Worm (Caenorhabditis elegans): ENCODE measurements around the gene lec-12.

lec-12 gene

DNA sequence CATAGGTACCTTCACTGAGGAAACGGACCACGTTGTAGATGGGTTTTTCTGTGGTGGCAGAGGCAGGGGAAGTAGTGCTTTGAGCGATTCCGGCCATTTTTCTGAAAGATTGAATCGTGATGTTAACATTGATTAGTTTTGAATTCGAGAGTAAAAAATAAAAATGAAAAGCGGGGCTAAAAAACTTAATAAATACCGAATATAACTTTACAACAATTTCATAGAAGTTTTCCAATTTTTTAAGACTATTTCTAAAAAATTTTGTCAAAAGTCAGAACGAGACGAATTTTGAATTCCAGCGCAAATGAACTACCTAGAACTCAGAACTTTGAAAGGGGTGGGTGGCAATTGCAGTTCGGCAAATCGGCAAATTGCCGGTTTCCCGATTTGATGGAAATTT, 30.4 kb downstream of the lec-12 start, which contains the start of gene kin-33:
TSS of gene kin-33 (minus strand) at position 101 of the 400 bp plus-strand sequence.
- no peak for TF ChIP-seq med-1 (GFP tag; optimal IDR thresholded peaks at IDR 0.05; ENCODE audit: insufficient read depth)
- TF ChIP-seq ref-1 (GFP tag; conservative IDR thresholded peaks at IDR 0.05), result no peak
- no peak for TF ChIP-seq tab-1 (GFP tag; IDR thresholded peaks at IDR 0.05)

DNA sequence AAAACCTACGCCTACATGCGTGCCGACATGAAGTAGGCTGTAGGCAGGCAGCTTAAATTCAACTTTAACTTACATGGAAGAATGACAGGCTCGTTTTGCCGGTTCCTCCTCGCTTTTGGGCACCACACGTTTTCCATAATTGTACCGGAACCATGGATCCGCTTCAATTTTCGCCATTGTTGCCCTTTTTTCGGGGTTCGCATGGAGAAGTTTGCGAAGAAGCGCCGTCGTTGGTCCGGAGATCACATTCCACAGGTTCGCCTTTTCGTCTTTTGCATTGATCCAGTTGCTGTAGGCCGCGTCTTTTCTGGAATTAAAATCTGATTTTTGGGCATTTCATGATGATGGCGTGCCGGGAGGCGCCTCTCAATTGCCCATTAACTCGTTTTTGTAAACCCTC, 32.8 kb downstream of the lec-12 start:
- no peak for TF ChIP-seq cog-1 (tag; optimal IDR thresholded peaks at IDR 0.05)

DNA sequence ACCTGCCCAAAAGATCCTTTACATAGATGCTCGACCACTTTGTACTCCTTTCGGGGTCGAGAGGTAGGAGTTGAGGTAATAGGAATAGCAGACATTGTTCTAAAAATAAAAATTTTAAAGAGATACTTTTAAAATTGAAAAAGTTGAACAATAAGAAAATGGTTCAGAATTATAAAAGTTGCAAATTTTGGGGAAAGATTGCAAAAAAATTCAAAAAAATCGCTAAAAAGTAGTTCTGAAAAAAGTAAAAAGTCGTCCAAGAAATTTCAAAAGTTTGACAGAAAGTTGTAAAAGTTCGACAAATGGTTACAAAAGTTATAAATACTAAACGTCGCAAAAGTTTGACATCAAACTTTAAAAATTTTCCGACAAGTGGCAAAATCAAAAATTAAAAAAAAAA, 33.9 kb downstream of the lec-12 start, which contains the start of gene R02C2.1:
TSS of gene R02C2.1 (minus strand) at position 101 of the 400 bp plus-strand sequence.
- TF ChIP-seq T22C8.4 (GFP tag; IDR thresholded peaks at IDR 0.05) (no peak), klf-2 (GFP tag; conservative IDR thresholded peaks at IDR 0.05) (no peak), med-1 (GFP tag; optimal IDR thresholded peaks at IDR 0.05; ENCODE audit: insufficient read depth) (no peak), ztf-23 (GFP tag; IDR thresholded peaks at IDR 0.05) (no peak), ztf-29 (GFP tag; IDR thresholded peaks at IDR 0.05) (no peak), cog-1 (tag; optimal IDR thresholded peaks at IDR 0.05) (no peak)

DNA sequence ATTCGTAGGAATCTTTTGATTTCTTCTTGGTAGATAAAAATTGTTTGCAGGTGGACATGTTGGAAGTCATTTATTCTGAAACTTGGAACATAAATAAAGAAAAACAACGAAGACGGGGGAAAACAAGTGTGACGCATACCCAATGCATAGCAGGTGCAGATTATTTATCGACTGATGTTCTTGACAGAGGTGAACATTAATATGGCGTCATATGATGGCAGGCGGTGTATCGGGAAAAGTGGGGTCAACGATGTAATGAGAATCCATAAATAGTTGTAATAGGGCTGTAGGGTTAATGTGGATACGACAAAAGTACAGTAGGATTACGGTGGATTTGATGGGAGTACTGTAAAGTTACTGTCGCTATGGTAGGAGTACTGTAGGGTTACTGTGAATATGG, 36.1 kb downstream of the lec-12 start, which contains the start of gene txt-2:
TSS of gene txt-2 (minus strand) at position 214 of the 400 bp plus-strand sequence.
- TF ChIP-seq klf-2 (GFP tag; conservative IDR thresholded peaks at IDR 0.05), result no peak
- TF ChIP-seq ref-1 (GFP tag; conservative IDR thresholded peaks at IDR 0.05), result no peak

DNA sequence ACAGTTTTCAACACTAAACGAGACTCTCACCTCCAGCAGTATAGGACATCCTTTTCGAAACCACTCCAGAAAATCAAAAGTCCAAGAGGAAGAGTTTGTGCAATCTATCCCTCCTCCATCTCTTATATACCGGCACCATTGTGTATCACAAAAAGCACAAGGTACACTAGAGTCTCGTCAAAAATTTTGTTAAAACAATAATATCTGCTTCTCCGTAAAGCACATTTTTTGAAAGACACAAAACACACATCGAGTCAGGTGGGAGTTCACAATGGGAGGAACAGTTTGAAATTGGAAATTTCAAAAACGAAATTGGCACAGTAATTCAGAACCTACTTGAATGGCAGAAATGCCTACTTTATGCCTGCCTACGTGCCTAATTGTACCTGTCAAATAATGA, 38.3 kb downstream of the lec-12 start, which contains the start of gene R02C2.7:
TSS of gene R02C2.7 (minus strand) at position 101 of the 400 bp plus-strand sequence.
- no peak for TF ChIP-seq med-1 (GFP tag; optimal IDR thresholded peaks at IDR 0.05; ENCODE audit: insufficient read depth)
- no peak for TF ChIP-seq ztf-23 (GFP tag; IDR thresholded peaks at IDR 0.05)
- TF ChIP-seq klf-2 (GFP tag; conservative IDR thresholded peaks at IDR 0.05), result no peak
- no peak for TF ChIP-seq flt-1 (GFP tag; IDR thresholded peaks at IDR 0.05)
- TF ChIP-seq tab-1 (GFP tag; IDR thresholded peaks at IDR 0.05), result no peak

DNA sequence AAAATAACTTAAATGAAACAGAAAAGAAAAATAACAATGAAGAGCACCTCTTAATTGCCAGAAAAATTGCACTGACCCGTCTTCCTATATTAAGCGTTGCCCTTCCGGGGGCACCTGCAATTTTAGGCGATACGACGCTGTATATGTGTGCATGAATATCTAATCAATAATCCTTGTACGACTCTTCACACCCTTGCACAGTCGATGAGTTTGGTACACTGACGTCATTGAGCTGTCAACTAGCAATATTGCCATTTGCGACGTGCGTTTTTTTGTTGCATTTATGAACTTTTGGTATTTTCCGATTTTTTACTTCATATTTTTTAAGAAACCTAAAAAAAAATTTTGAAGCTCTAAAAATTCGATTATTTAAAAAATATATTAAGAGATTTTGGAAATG, 41.9 kb downstream of the lec-12 start, which contains the start of gene kin-34:
TSS of gene kin-34 (minus strand) at position 101 of the 400 bp plus-strand sequence.
- TF ChIP-seq klf-2 (GFP tag; conservative IDR thresholded peaks at IDR 0.05), result no peak
- no peak for TF ChIP-seq flt-1 (GFP tag; IDR thresholded peaks at IDR 0.05)
- no peak for TF ChIP-seq ztf-23 (GFP tag; IDR thresholded peaks at IDR 0.05)
- no peak for TF ChIP-seq ztf-29 (GFP tag; IDR thresholded peaks at IDR 0.05)
- no peak for TF ChIP-seq med-1 (GFP tag; optimal IDR thresholded peaks at IDR 0.05; ENCODE audit: insufficient read depth)
- no peak for TF ChIP-seq tab-1 (GFP tag; IDR thresholded peaks at IDR 0.05)
- TF ChIP-seq cog-1 (tag; optimal IDR thresholded peaks at IDR 0.05), result no peak
- no peak for TF ChIP-seq ref-1 (GFP tag; conservative IDR thresholded peaks at IDR 0.05)
- TF ChIP-seq T22C8.4 (GFP tag; IDR thresholded peaks at IDR 0.05), result no peak

DNA sequence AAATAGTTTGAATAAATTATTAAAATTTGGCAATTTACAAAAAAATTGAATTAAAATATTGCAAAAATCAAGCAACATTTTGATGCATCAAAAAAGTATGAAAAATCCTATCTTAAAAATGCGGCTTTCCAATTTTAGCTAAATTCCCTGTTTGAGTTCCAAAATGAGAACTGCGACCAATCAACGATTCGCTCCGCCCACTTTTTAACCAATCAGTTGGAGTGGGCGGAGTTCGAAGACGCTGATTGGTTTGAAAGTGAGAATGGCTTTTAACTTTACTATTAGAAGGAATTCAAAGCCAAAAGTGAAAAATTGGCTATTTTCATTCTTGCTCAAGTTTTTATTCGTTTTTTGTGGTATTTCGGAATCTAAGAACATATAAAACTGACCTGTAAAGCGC, 43.4 kb downstream of the lec-12 start:
- TF ChIP-seq klf-2 (GFP tag; conservative IDR thresholded peaks at IDR 0.05) (no peak), flt-1 (GFP tag; IDR thresholded peaks at IDR 0.05) (no peak)

DNA sequence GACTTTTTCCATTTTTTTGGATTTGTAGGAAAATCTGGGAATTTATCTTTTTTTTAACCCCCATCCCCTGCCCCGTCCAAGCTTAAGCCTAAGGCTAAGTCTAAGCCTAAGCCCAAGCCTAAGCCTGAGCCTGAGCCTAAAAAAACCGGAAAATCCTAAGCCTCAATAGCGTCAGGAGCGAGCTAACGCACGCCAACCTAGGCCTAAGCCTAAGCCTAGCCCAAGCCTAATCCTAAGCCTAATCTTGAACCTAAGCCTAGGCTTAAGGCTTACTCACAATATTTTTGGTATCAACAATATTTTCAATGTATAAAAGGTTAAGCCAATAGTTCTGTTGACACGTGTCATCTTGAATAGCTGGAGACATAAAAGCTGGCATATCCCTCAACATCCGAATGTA, 44.5 kb downstream of the lec-12 start:
- no peak for TF ChIP-seq T22C8.4 (GFP tag; IDR thresholded peaks at IDR 0.05)
- no peak for TF ChIP-seq ref-1 (GFP tag; conservative IDR thresholded peaks at IDR 0.05)
- no peak for TF ChIP-seq klf-2 (GFP tag; conservative IDR thresholded peaks at IDR 0.05)
- TF ChIP-seq cog-1 (tag; optimal IDR thresholded peaks at IDR 0.05), result no peak
- TF ChIP-seq med-1 (GFP tag; optimal IDR thresholded peaks at IDR 0.05; ENCODE audit: insufficient read depth), result no peak
- TF ChIP-seq ztf-29 (GFP tag; IDR thresholded peaks at IDR 0.05), result no peak
- no peak for TF ChIP-seq ztf-23 (GFP tag; IDR thresholded peaks at IDR 0.05)
- no peak for TF ChIP-seq flt-1 (GFP tag; IDR thresholded peaks at IDR 0.05)
- TF ChIP-seq tab-1 (GFP tag; IDR thresholded peaks at IDR 0.05), result no peak

DNA sequence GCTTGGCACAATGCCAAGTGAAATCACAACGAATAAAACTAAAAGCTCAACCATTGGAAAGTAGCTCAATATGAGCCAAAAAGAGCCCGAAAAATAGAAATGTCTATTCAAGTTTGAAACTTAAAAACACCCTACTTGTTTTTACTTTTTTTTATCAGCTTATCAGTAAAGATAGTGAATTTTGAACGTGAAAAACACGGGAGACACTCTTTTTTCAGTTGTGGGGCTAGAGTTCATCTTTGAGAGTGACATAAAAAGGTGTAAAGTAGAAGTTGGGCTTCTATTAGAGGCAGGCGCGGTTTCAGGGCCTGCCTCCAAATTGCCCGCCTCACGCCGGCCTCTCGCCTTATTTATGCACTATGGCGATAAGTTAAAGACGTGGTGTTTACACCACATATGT, 47.5 kb downstream of the lec-12 start, which contains the start of gene oac-39:
TSS of gene oac-39 (minus strand) at position 101 of the 400 bp plus-strand sequence.
- no peak for TF ChIP-seq ztf-23 (GFP tag; IDR thresholded peaks at IDR 0.05)
- no peak for TF ChIP-seq cog-1 (tag; optimal IDR thresholded peaks at IDR 0.05)
- TF ChIP-seq tab-1 (GFP tag; IDR thresholded peaks at IDR 0.05), result no peak
- no peak for TF ChIP-seq klf-2 (GFP tag; conservative IDR thresholded peaks at IDR 0.05)
- TF ChIP-seq flt-1 (GFP tag; IDR thresholded peaks at IDR 0.05), result no peak
- no peak for TF ChIP-seq T22C8.4 (GFP tag; IDR thresholded peaks at IDR 0.05)
- no peak for TF ChIP-seq med-1 (GFP tag; optimal IDR thresholded peaks at IDR 0.05; ENCODE audit: insufficient read depth)
- no peak for TF ChIP-seq ref-1 (GFP tag; conservative IDR thresholded peaks at IDR 0.05)
- no peak for TF ChIP-seq ztf-29 (GFP tag; IDR thresholded peaks at IDR 0.05)

DNA sequence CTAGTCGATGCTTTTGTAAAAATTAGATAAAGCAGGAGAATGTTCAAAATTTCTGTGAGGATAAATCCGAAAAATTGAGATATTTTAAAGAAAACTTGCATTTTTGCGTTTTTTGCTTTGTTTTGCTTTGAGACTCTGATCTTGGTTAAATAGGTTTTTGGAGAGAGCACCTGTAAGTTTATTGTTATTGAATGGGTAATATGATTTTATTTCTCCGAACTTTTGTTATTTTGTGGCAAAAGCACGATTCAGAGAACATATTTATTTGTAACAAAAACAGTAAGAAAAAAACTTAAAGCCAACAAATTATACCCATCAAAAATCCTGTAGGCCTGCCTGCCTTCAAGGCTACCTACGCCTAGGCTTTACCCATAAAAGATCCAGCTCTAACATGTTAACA, 50.4 kb downstream of the lec-12 start, which contains the start of gene str-121:
TSS of gene str-121 (minus strand) at position 101 of the 400 bp plus-strand sequence.
- TF ChIP-seq ztf-23 (GFP tag; IDR thresholded peaks at IDR 0.05) (no peak), ztf-29 (GFP tag; IDR thresholded peaks at IDR 0.05) (no peak), T22C8.4 (GFP tag; IDR thresholded peaks at IDR 0.05) (no peak), ref-1 (GFP tag; conservative IDR thresholded peaks at IDR 0.05) (no peak), cog-1 (tag; optimal IDR thresholded peaks at IDR 0.05) (no peak), med-1 (GFP tag; optimal IDR thresholded peaks at IDR 0.05; ENCODE audit: insufficient read depth) (no peak), flt-1 (GFP tag; IDR thresholded peaks at IDR 0.05) (no peak), klf-2 (GFP tag; conservative IDR thresholded peaks at IDR 0.05) (no peak), tab-1 (GFP tag; IDR thresholded peaks at IDR 0.05) (no peak)

DNA sequence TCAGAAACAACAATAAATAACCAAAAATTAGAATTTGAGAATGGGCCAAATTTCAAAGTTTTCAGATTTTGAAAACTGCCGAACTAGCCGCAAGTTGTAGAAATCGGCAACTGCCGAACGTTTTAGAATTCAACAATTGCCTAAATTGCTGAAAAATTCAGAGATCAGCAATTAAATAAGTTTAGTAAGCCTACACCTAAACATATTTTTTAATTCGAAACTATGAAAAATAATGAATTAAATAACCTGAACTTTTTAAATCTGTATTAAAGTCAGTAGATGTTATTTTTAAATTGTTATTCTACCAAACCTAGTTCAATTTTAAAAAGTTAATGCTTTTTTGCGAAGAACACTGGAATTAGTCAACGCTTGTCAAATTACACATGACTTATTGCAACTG, 54.5 kb downstream of the lec-12 start, which contains the start of gene nhr-204:
TSS of gene nhr-204 (minus strand) at position 101 of the 400 bp plus-strand sequence.
- TF ChIP-seq med-1 (GFP tag; optimal IDR thresholded peaks at IDR 0.05; ENCODE audit: insufficient read depth) (no peak), flt-1 (GFP tag; IDR thresholded peaks at IDR 0.05) (no peak), T22C8.4 (GFP tag; IDR thresholded peaks at IDR 0.05) (no peak), ztf-23 (GFP tag; IDR thresholded peaks at IDR 0.05) (no peak), cog-1 (tag; optimal IDR thresholded peaks at IDR 0.05) (no peak), klf-2 (GFP tag; conservative IDR thresholded peaks at IDR 0.05) (no peak)

Measured in whole organism, midembryonic.